Worm (Caenorhabditis elegans): ENCODE data around the gene C54G10.1.

The C54G10.1 gene

DNA sequence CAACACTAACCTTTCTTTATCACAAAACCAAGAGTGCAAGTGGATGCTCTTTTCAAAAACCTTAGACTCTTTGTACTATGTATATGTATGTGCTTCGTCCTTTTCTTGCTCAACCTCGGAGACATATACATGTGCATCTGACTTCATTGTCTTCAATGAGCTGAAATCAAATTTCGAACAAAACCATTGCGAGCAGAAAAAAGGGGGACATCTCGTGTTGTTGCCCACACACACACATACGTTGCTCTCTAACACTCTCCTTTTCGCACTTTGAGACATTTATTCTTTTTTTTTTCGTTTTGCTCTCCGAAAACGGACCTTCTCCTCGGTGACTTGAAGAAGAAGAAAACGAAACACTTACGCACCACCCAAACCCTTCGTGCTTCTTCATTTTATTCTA is 20.6 kb upstream of the C54G10.1 start:
- TF ChIP-seq egl-13 (tag; optimal IDR thresholded peaks at IDR 0.05) = no peak
- TF ChIP-seq nhr-28 (tag; optimal IDR thresholded peaks at IDR 0.05) = no peak
- no peak for TF ChIP-seq unc-86 (tag; optimal IDR thresholded peaks at IDR 0.05)
- peak; percentile 80 for TF ChIP-seq fkh-10 (GFP tag; optimal IDR thresholded peaks at IDR 0.05)
- TF ChIP-seq lin-14 (GFP tag; optimal IDR thresholded peaks at IDR 0.05) = peak; percentile 53

DNA sequence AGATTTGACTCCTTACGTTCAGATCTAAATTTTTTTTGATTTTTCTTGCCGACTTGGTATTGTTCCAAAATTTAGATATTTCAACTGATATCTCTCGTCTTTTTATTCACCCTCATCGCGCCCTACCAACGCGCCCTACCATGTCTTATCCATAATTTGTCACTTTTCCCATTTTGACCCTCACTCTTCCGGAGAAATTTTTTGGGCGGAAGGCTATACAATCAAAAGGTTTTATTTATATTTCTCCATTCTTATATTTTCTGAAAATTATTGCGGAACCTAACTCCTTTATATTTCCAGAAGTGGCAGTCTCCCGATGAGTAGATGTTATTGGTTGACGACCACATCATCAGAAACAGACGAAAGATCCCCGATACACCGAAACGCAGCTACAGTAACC is 20.1 kb upstream of the C54G10.1 start, which contains the start of gene hot-1:
TSS of gene hot-1 (plus strand) at position 301 of the 400 bp plus-strand sequence.
- no peak for TF ChIP-seq isw-1 (GFP tag; IDR thresholded peaks at IDR 0.05)
- TF ChIP-seq F16B12.6 (tag; optimal IDR thresholded peaks at IDR 0.05) = no peak
- TF ChIP-seq ceh-8 (GFP tag; optimal IDR thresholded peaks at IDR 0.05) = no peak
- no peak for TF ChIP-seq nhr-77 (tag; optimal IDR thresholded peaks at IDR 0.05)
- TF ChIP-seq ces-1 (GFP tag; optimal IDR thresholded peaks at IDR 0.05) = no peak
- no peak for TF ChIP-seq zag-1 (tag; optimal IDR thresholded peaks at IDR 0.05)
- TF ChIP-seq fkh-8 (tag; optimal IDR thresholded peaks at IDR 0.05) = no peak
- TF ChIP-seq zip-4 (GFP tag; optimal IDR thresholded peaks at IDR 0.05) = no peak
- no peak for TF ChIP-seq pqm-1 (tag; optimal IDR thresholded peaks at IDR 0.05)
- TF ChIP-seq unc-62 (GFP tag; optimal IDR thresholded peaks at IDR 0.05) = no peak
- TF ChIP-seq alr-1 (tag; optimal IDR thresholded peaks at IDR 0.05; ENCODE audit: borderline replicate concordance) = no peak
- no peak for TF ChIP-seq lin-35 (GFP tag; optimal IDR thresholded peaks at IDR 0.05)
- no peak for TF ChIP-seq ztf-4 (tag; optimal IDR thresholded peaks at IDR 0.05)
- no peak for TF ChIP-seq tbx-2 (tag; optimal IDR thresholded peaks at IDR 0.05)
- TF ChIP-seq sup-37 (GFP tag; optimal IDR thresholded peaks at IDR 0.05) = no peak
- TF ChIP-seq aha-1 (tag; optimal IDR thresholded peaks at IDR 0.05) = no peak

DNA sequence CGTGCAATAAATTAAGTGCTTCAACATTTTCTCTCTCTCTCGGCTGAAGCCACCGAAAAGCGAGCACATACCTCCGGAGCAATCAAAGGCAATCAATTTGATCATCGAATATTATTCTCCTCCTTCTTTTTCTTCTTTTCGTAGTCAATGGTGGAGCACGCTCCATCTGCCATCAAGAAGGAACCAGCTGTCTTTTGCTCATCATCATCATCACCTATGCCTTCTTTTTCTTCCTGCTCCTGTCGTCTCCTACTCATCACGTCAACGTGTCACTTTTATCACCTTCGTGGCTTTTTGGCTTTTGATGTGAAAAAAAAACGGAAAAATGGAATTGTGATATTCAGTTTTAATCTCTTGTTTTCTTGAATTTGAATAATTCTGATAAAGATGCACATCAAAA is 15.2 kb upstream of the C54G10.1 start:
- TF ChIP-seq rnt-1 (tag; optimal IDR thresholded peaks at IDR 0.05) (peak; percentile 66), nhr-47 (tag; optimal IDR thresholded peaks at IDR 0.05) (no peak), unc-130 (tag; optimal IDR thresholded peaks at IDR 0.05) (peak; percentile 6), lin-14 (GFP tag; optimal IDR thresholded peaks at IDR 0.05) (peak; percentile 63), pag-3 (tag; optimal IDR thresholded peaks at IDR 0.05; ENCODE audit: borderline replicate concordance, insufficient read depth) (peak; percentile 67), zip-4 (GFP tag; optimal IDR thresholded peaks at IDR 0.05) (no peak), nhr-71 (tag; optimal IDR thresholded peaks at IDR 0.05) (peak; percentile 55)

- TF ChIP-seq lin-35 (GFP tag; optimal IDR thresholded peaks at IDR 0.05) = no peak
- no peak for TF ChIP-seq unc-98 (GFP tag; IDR thresholded peaks at IDR 0.05)
- TF ChIP-seq efl-1 (optimal IDR thresholded peaks at IDR 0.05) = no peak
- TF ChIP-seq efl-1 (GFP tag; optimal IDR thresholded peaks at IDR 0.05 in 1 of 2) = no peak
- no peak for TF ChIP-seq unc-62 (GFP tag; optimal IDR thresholded peaks at IDR 0.05)
- TF ChIP-seq zip-4 (GFP tag; optimal IDR thresholded peaks at IDR 0.05) = no peak
- TF ChIP-seq fkh-4 (tag; optimal IDR thresholded peaks at IDR 0.05; ENCODE audit: borderline replicate concordance) = no peak
- TF ChIP-seq egl-13 (tag; optimal IDR thresholded peaks at IDR 0.05) = no peak
- TF ChIP-seq mdl-1 (tag; optimal IDR thresholded peaks at IDR 0.05) = no peak
- TF ChIP-seq hlh-4 (tag; optimal IDR thresholded peaks at IDR 0.05) = no peak
- TF ChIP-seq ceh-82 (tag; optimal IDR thresholded peaks at IDR 0.05) = no peak
- TF ChIP-seq lin-15B (tag; optimal IDR thresholded peaks at IDR 0.05) = no peak
- no peak for TF ChIP-seq fkh-10 (GFP tag; optimal IDR thresholded peaks at IDR 0.05)
- no peak for TF ChIP-seq hlh-17 (GFP tag; optimal IDR thresholded peaks at IDR 0.05; ENCODE audit: borderline replicate concordance)
- TF ChIP-seq ztf-11 (tag; optimal IDR thresholded peaks at IDR 0.05) = no peak
Measured at ce11 chrV:14631588-14631987, 9.3 kb upstream of the C54G10.1 start, which contains the start of gene F43D2.3. Gene F43D2.3 (plus strand): TSS chrV:14631888.
